Worm (Caenorhabditis elegans) whole organism, L3 larva: ENCODE data around the gene mtq-2.
"Not testable (repeated sequence)": the region's sequence is repeated elsewhere in the genome, so short reads cannot be mapped to it uniquely, and the experiment has no call there.

Source experiments
- R02D3.7 ChIP-seq: fragments of 150-350 bp; optimal IDR thresholded peaks from 2 replicates; lab custom pipeline; 2014; ENCODE audit warnings: missing biosample characterization, missing genetic modification characterization
- ZK546.5 ChIP-seq: sonication (generic microtip); optimal IDR thresholded peaks from 2 replicates; lab custom pipeline; 2017; ENCODE audit warnings: missing biosample characterization, missing genetic modification characterization
- aly-2 ChIP-seq: fragments of 150-350 bp; optimal IDR thresholded peaks from 2 replicates; lab custom pipeline; 2014; ENCODE audit warnings: missing biosample characterization, missing genetic modification characterization
- ama-1 ChIP-seq: fragments of 150-350 bp; optimal IDR thresholded peaks from 2 replicates; lab custom pipeline; 2018
- ceh-16 ChIP-seq: sonication (generic microtip); optimal IDR thresholded peaks from 2 replicates; lab custom pipeline; 2017; ENCODE audit warnings: missing biosample characterization, missing genetic modification characterization
- ceh-82 ChIP-seq: fragments of 150-350 bp; optimal IDR thresholded peaks from 2 replicates; lab custom pipeline; 2014; ENCODE audit warnings: missing biosample characterization, missing genetic modification characterization
- ceh-9 ChIP-seq: sonication (generic microtip); optimal IDR thresholded peaks from 2 replicates; lab custom pipeline; 2018; ENCODE audit warnings: missing biosample characterization, missing genetic modification characterization
- daf-12 ChIP-seq: fragments of 150-350 bp; optimal IDR thresholded peaks from 2 replicates; lab custom pipeline; 2014; ENCODE audit warnings: missing biosample characterization, missing genetic modification reagents, missing genetic modification characterization
- egl-27 ChIP-seq: sonication (generic microtip); optimal IDR thresholded peaks from 4 replicates; lab custom pipeline; 2017; ENCODE audit warnings: missing biosample characterization, missing genetic modification reagents, missing genetic modification characterization
- elt-2 ChIP-seq: sonication (generic microtip); optimal IDR thresholded peaks from 2 replicates; lab custom pipeline; 2016; ENCODE audit warnings: missing genetic modification reagents, mild to moderate bottlenecking, missing genetic modification characterization, missing compliant biosample characterization
- elt-3 ChIP-seq, 3 experiments: fragments of 150-350 bp in 1 of 3; sonication (generic microtip) in 2 of 3; optimal IDR thresholded peaks; 2 replicates in 2 of 3; 4 replicates in 1 of 3; lab custom pipeline; 2014 to 2017; ENCODE audit warnings: missing biosample characterization in 3 of 3, missing genetic modification characterization in 3 of 3
- fkh-10 ChIP-seq: sonication (generic microtip); optimal IDR thresholded peaks from 2 replicates; lab custom pipeline; 2017; ENCODE audit warnings: missing biosample characterization, missing genetic modification reagents, missing genetic modification characterization
- fkh-2 ChIP-seq: fragments of 150-350 bp; optimal IDR thresholded peaks from 2 replicates; lab custom pipeline; 2014; ENCODE audit warnings: missing biosample characterization, missing genetic modification reagents, missing genetic modification characterization
- fos-1 ChIP-seq: fragments of 150-350 bp; optimal IDR thresholded peaks from 2 replicates; lab custom pipeline; 2014; ENCODE audit warnings: missing biosample characterization, missing genetic modification characterization
- hmg-11 ChIP-seq: sonication (generic microtip); optimal IDR thresholded peaks from 2 replicates; lab custom pipeline; 2016; ENCODE audit warnings: missing genetic modification characterization, missing compliant biosample characterization
- jun-1 ChIP-seq: fragments of 150-350 bp; optimal IDR thresholded peaks from 2 replicates; lab custom pipeline; 2014; ENCODE audit warnings: missing biosample characterization, missing genetic modification reagents, missing genetic modification characterization
- lin-15B ChIP-seq: fragments of 150-350 bp; optimal IDR thresholded peaks from 2 replicates; lab custom pipeline; 2014; ENCODE audit warnings: missing biosample characterization, missing genetic modification characterization
- lin-39 ChIP-seq: fragments of 150-350 bp; optimal IDR thresholded peaks from 2 replicates; lab custom pipeline; 2018; ENCODE audit warnings: missing biosample characterization, missing genetic modification reagents, missing genetic modification characterization
- lsy-12 ChIP-seq: sonication (generic microtip); optimal IDR thresholded peaks from 2 replicates; lab custom pipeline; 2016; ENCODE audit warnings: mild to moderate bottlenecking, missing genetic modification characterization, missing compliant biosample characterization
- mdl-1 ChIP-seq: fragments of 150-350 bp; optimal IDR thresholded peaks from 2 replicates; lab custom pipeline; 2014; ENCODE audit warnings: missing biosample characterization, missing genetic modification characterization
- mml-1 ChIP-seq: fragments of 150-350 bp; sonication (generic microtip); optimal IDR thresholded peaks from 3 replicates; lab custom pipeline; 2014; ENCODE audit warnings: missing biosample characterization, missing genetic modification characterization
- nfya-1 ChIP-seq: sonication (generic microtip); optimal IDR thresholded peaks from 2 replicates; lab custom pipeline; 2017; ENCODE audit warnings: missing genetic modification characterization, mild to moderate bottlenecking, missing compliant biosample characterization, antibody characterized with exemption, moderate library complexity; ENCODE audit not compliant: insufficient read depth
- nhr-11 ChIP-seq: fragments of 150-350 bp; optimal IDR thresholded peaks from 2 replicates; lab custom pipeline; 2014; ENCODE audit warnings: missing biosample characterization, missing genetic modification characterization
- nhr-12 ChIP-seq: fragments of 150-350 bp; optimal IDR thresholded peaks from 2 replicates; lab custom pipeline; 2014; ENCODE audit warnings: missing biosample characterization, missing genetic modification characterization
- nhr-23 ChIP-seq: fragments of 150-350 bp; optimal IDR thresholded peaks from 2 replicates; lab custom pipeline; 2014; ENCODE audit warnings: missing biosample characterization, missing genetic modification reagents, missing genetic modification characterization
- nhr-237 ChIP-seq: fragments of 150-350 bp; optimal IDR thresholded peaks from 2 replicates; lab custom pipeline; 2014; ENCODE audit warnings: missing biosample characterization, missing genetic modification characterization
- nhr-28 ChIP-seq: fragments of 150-350 bp; optimal IDR thresholded peaks from 2 replicates; lab custom pipeline; 2014; ENCODE audit warnings: missing biosample characterization, missing genetic modification characterization
- nhr-67 ChIP-seq: fragments of 150-350 bp; optimal IDR thresholded peaks from 2 replicates; lab custom pipeline; 2014; ENCODE audit warnings: missing biosample characterization, missing genetic modification characterization
- nhr-76 ChIP-seq: fragments of 150-350 bp; sonication (generic microtip); optimal IDR thresholded peaks from 5 replicates; lab custom pipeline; 2014; ENCODE audit warnings: missing biosample characterization, missing genetic modification characterization
- pqm-1 ChIP-seq: fragments of 150-350 bp; optimal IDR thresholded peaks from 2 replicates; lab custom pipeline; 2017; ENCODE audit warnings: missing biosample characterization, missing genetic modification characterization, inconsistent platforms
- skn-1 ChIP-seq: fragments of 150-350 bp; optimal IDR thresholded peaks from 2 replicates; lab custom pipeline; 2014; ENCODE audit warnings: missing biosample characterization, missing genetic modification characterization
- tbx-2 ChIP-seq: sonication (generic microtip); optimal IDR thresholded peaks from 2 replicates; lab custom pipeline; 2016; ENCODE audit warnings: mild to moderate bottlenecking, missing genetic modification characterization, missing compliant biosample characterization
- unc-39 ChIP-seq: sonication (generic microtip); optimal IDR thresholded peaks from 4 replicates; lab custom pipeline; 2017; ENCODE audit warnings: missing biosample characterization, missing genetic modification characterization
- unc-62 ChIP-seq: fragments of 150-350 bp; sonication (generic microtip); optimal IDR thresholded peaks from 4 replicates; lab custom pipeline; 2014; ENCODE audit warnings: missing biosample characterization, missing genetic modification reagents, missing genetic modification characterization
- zag-1 ChIP-seq: fragments of 150-350 bp; optimal IDR thresholded peaks from 2 replicates; lab custom pipeline; 2014; ENCODE audit warnings: missing biosample characterization, missing genetic modification characterization

mtq-2 gene

ce11 chrII:2168374-2168773, 20.9 kb downstream of the mtq-2 start, which contains the start of gene fbxb-38:
Gene fbxb-38 (minus strand): TSS chrII:2168763.
- TF ChIP-seq jun-1 (tag; lab: Kevin White, UChicago) (no peak), unc-39 (tag; lab: Kevin White, UChicago) (no peak), unc-62 (GFP tag; lab: Kevin White, UChicago) (no peak), nhr-11 (tag; lab: Kevin White, UChicago) (no peak), nhr-237 (no peak), nhr-76 (tag; lab: Kevin White, UChicago) (no peak), hmg-11 (tag; lab: Kevin White, UChicago) (no peak), fos-1 (no peak), ZK546.5 (tag; lab: Kevin White, UChicago) (no peak), lsy-12 (tag; lab: Kevin White, UChicago) (no peak), skn-1 (tag; lab: Kevin White, UChicago) (no peak), ceh-9 (no peak), fkh-2 (tag; lab: Kevin White, UChicago) (no peak), nhr-67 (tag; lab: Kevin White, UChicago) (no peak), zag-1 (tag; lab: Kevin White, UChicago) (no peak), lin-39 (no peak), egl-27 (tag; lab: Kevin White, UChicago) (no peak)
- TF ChIP-seq, all 47 proteins: peak for 0

ce11 chrII:2166376-2166775, 22.9 kb downstream of the mtq-2 start, which contains the start of gene C33C12.4:
Gene C33C12.4 (minus strand): TSS chrII:2166476.
- TF ChIP-seq skn-1 (tag; lab: Kevin White, UChicago) (no peak), lin-39 (no peak), R02D3.7 (no peak), ceh-16 (tag; lab: Kevin White, UChicago) (no peak), nhr-23 (tag; lab: Kevin White, UChicago) (no peak), ama-1 (lab: Kevin White, UChicago) (no peak), fkh-10 (GFP tag; lab: Kevin White, UChicago) (no peak), nhr-237 (no peak), aly-2 (no peak), nfya-1 (tag; lab: Kevin White, UChicago) (no peak), fkh-2 (tag; lab: Kevin White, UChicago) (no peak), nhr-28 (tag; lab: Kevin White, UChicago) (no peak), nhr-12 (tag; lab: Kevin White, UChicago) (no peak), tbx-2 (tag; lab: Kevin White, UChicago) (no peak), mml-1 (tag; lab: Kevin White, UChicago) (no peak), mdl-1 (tag; lab: Kevin White, UChicago) (no peak), lsy-12 (tag; lab: Kevin White, UChicago) (no peak), ceh-82 (no peak)

ce11 chrII:2163370-2163882, 25.8 kb downstream of the mtq-2 start, which contains the start of gene C33C12.11:
Gene C33C12.11 (minus strand): TSS chrII:2163832.
- not testable (repeated sequence) for TF ChIP-seq lin-39; elt-2 (tag; lab: Kevin White, UChicago); ceh-9

- TF ChIP-seq nhr-67, mdl-1, nhr-23 (tag; lab: Kevin White, UChicago): not testable (repeated sequence)
Measured at ce11 chrII:2153708-2154107, 35.5 kb downstream of the mtq-2 start, which contains the start of gene math-18. Gene math-18 (plus strand): TSS chrII:2154008.

- TF ChIP-seq ZK546.5 (tag; lab: Kevin White, UChicago) (no peak), pqm-1 (peak; percentile 9)
- TF ChIP-seq, all 47 proteins: peak for 1
Measured at ce11 chrII:2152455-2152854, 36.8 kb downstream of the mtq-2 start.

ce11 chrII:2150485-2150985, 38.7 kb downstream of the mtq-2 start, which contains the start of the genes C40A11.7 and C40A11.8:
Gene C40A11.7 (minus strand): TSS chrII:2150585.
Gene C40A11.8 (minus strand): TSS chrII:2150935.
- TF ChIP-seq nhr-11 (tag; lab: Kevin White, UChicago) (no peak), tbx-2 (tag; lab: Kevin White, UChicago) (no peak), jun-1 (tag; lab: Kevin White, UChicago) (no peak), nhr-76 (tag; lab: Kevin White, UChicago) (no peak), unc-39 (tag; lab: Kevin White, UChicago) (no peak), daf-12 (no peak), elt-3 (tag; optimal IDR thresholded peaks at IDR 0.05; lab: Kevin White, UChicago) (no peak), lin-15B (tag; lab: Kevin White, UChicago) (no peak)
- TF ChIP-seq, all 47 proteins: peak for 0
